Worm (Caenorhabditis elegans) whole organism, L1 larva: ENCODE data around the gene golg-2.

Experiments
- C16A3.4 ChIP-seq: fragments of 150-350 bp; optimal IDR thresholded peaks from 2 replicates; lab custom pipeline; 2014; ENCODE audit warnings: missing biosample characterization, missing genetic modification characterization
- C34B4.2 ChIP-seq: sonication (generic microtip); optimal IDR thresholded peaks from 2 replicates; lab custom pipeline; 2017; ENCODE audit warnings: mild to moderate bottlenecking, missing genetic modification characterization, missing compliant biosample characterization
- F16B12.6 ChIP-seq: fragments of 150-350 bp; optimal IDR thresholded peaks from 2 replicates; lab custom pipeline; 2014; ENCODE audit warnings: missing biosample characterization, missing genetic modification characterization
- blmp-1 ChIP-seq: fragments of 150-350 bp; optimal IDR thresholded peaks from 2 replicates; lab custom pipeline; 2014; ENCODE audit warnings: missing biosample characterization, missing genetic modification characterization
- ces-1 ChIP-seq: fragments of 150-350 bp; optimal IDR thresholded peaks from 2 replicates; lab custom pipeline; 2014; ENCODE audit warnings: missing biosample characterization, missing genetic modification reagents, missing genetic modification characterization
- dpl-1 ChIP-seq, 3 experiments: fragments of 150-350 bp in 2 of 3; sonication (generic microtip) in 1 of 3; optimal IDR thresholded peaks; 2 replicates each; lab custom pipeline; 2014 to 2017; ENCODE audit warnings: missing biosample characterization in 3 of 3, missing genetic modification characterization in 3 of 3, missing genetic modification reagents in 3 of 3
- dsc-1 ChIP-seq: sonication (generic microtip); optimal IDR thresholded peaks from 2 replicates; lab custom pipeline; 2016; ENCODE audit warnings: mild to moderate bottlenecking, missing genetic modification characterization, missing compliant biosample characterization
- efl-1 ChIP-seq, 4 experiments: fragments of 150-350 bp; optimal IDR thresholded peaks in 3 of 4; peaks in 1 of 4; 1 replicate in 1 of 4; 2 replicates in 3 of 4; lab custom pipeline; 2014; ENCODE audit warnings: missing biosample characterization in 2 of 4, missing genetic modification characterization in 2 of 4, missing genetic modification reagents in 2 of 4
- elt-2 ChIP-seq: sonication (generic microtip); optimal IDR thresholded peaks from 2 replicates; lab custom pipeline; 2016; ENCODE audit warnings: missing genetic modification characterization, mild to moderate bottlenecking, inconsistent platforms, missing compliant biosample characterization, missing genetic modification reagents
- elt-3 ChIP-seq, 6 experiments: fragments of 150-350 bp in 1 of 6; sonication (generic microtip); optimal IDR thresholded peaks; 2 replicates each; lab custom pipeline; 2017 to 2018; ENCODE audit warnings: missing biosample characterization in 6 of 6, missing genetic modification characterization in 6 of 6, inconsistent platforms in 1 of 6
- fkh-10 ChIP-seq: sonication (generic microtip); optimal IDR thresholded peaks from 2 replicates; lab custom pipeline; 2017; ENCODE audit warnings: missing biosample characterization, missing genetic modification reagents, missing genetic modification characterization
- fos-1 ChIP-seq: fragments of 150-350 bp; optimal IDR thresholded peaks from 2 replicates; lab custom pipeline; 2014; ENCODE audit warnings: missing biosample characterization, missing genetic modification characterization
- hlh-4 ChIP-seq: sonication (generic microtip); optimal IDR thresholded peaks from 2 replicates; lab custom pipeline; 2016; ENCODE audit warnings: mild to moderate bottlenecking, missing genetic modification characterization, missing compliant biosample characterization
- jun-1 ChIP-seq: fragments of 150-350 bp; optimal IDR thresholded peaks from 2 replicates; lab custom pipeline; 2014; ENCODE audit warnings: missing biosample characterization, missing genetic modification reagents, missing genetic modification characterization
- lin-35 ChIP-seq, 2 experiments: fragments of 150-350 bp; optimal IDR thresholded peaks; 2 replicates each; lab custom pipeline; 2014; ENCODE audit warnings: missing biosample characterization in 2 of 2, missing genetic modification characterization in 2 of 2, missing genetic modification reagents in 2 of 2
- lir-3 ChIP-seq: sonication (generic microtip); optimal IDR thresholded peaks from 2 replicates; lab custom pipeline; 2016; ENCODE audit warnings: mild to moderate bottlenecking, missing genetic modification characterization, moderate library complexity, missing compliant biosample characterization; ENCODE audit not compliant: poor library complexity
- lsy-2 ChIP-seq, 2 experiments: fragments of 150-350 bp; optimal IDR thresholded peaks; 2 replicates each; lab custom pipeline; 2014; ENCODE audit warnings: missing biosample characterization in 2 of 2, missing genetic modification characterization in 2 of 2
- mep-1 ChIP-seq: fragments of 150-350 bp; optimal IDR thresholded peaks from 2 replicates; lab custom pipeline; 2014; ENCODE audit warnings: missing biosample characterization, missing genetic modification characterization
- nhr-237 ChIP-seq: fragments of 150-350 bp; optimal IDR thresholded peaks from 2 replicates; lab custom pipeline; 2014; ENCODE audit warnings: missing biosample characterization, missing genetic modification characterization
- nhr-28 ChIP-seq: fragments of 150-350 bp; optimal IDR thresholded peaks from 2 replicates; lab custom pipeline; 2014; ENCODE audit warnings: missing biosample characterization, missing genetic modification characterization
- nhr-71 ChIP-seq: sonication (generic microtip); optimal IDR thresholded peaks from 2 replicates; lab custom pipeline; 2016; ENCODE audit warnings: mild to moderate bottlenecking, missing genetic modification characterization, moderate library complexity, missing compliant biosample characterization
- nhr-76 ChIP-seq: sonication (generic microtip); optimal IDR thresholded peaks from 2 replicates; lab custom pipeline; 2017; ENCODE audit warnings: missing biosample characterization, missing genetic modification characterization
- nhr-84 ChIP-seq: sonication (generic microtip); optimal IDR thresholded peaks from 2 replicates; lab custom pipeline; 2017; ENCODE audit warnings: missing biosample characterization, missing genetic modification characterization
- pax-3 ChIP-seq: fragments of 200-800 bp; sonication (Bioruptor generic); optimal IDR thresholded peaks from 2 replicates; lab custom pipeline; 2018; ENCODE audit warnings: mild to moderate bottlenecking, missing genetic modification characterization, moderate library complexity, missing compliant biosample characterization
- pqm-1 ChIP-seq: sonication (generic microtip); optimal IDR thresholded peaks from 3 replicates; lab custom pipeline; 2017; ENCODE audit warnings: missing biosample characterization, missing genetic modification characterization
- rnt-1 ChIP-seq: sonication (generic microtip); optimal IDR thresholded peaks from 2 replicates; lab custom pipeline; 2016; ENCODE audit warnings: mild to moderate bottlenecking, missing genetic modification characterization, moderate library complexity, missing compliant biosample characterization
- skn-1 ChIP-seq: fragments of 150-350 bp; optimal IDR thresholded peaks from 2 replicates; lab custom pipeline; 2014; ENCODE audit warnings: missing biosample characterization, missing genetic modification characterization
- snu-23 ChIP-seq: sonication (generic microtip); optimal IDR thresholded peaks from 2 replicates; lab custom pipeline; 2016; ENCODE audit warnings: missing genetic modification characterization, missing compliant biosample characterization
- swsn-7 ChIP-seq: sonication (generic microtip); optimal IDR thresholded peaks from 2 replicates; lab custom pipeline; 2016; ENCODE audit warnings: missing genetic modification characterization, missing compliant biosample characterization
- tlp-1 ChIP-seq: fragments of 150-350 bp; optimal IDR thresholded peaks from 2 replicates; lab custom pipeline; 2014; ENCODE audit warnings: missing biosample characterization, missing genetic modification characterization
- unc-98 ChIP-seq: fragments of 200-800 bp; sonication (Bioruptor generic); IDR thresholded peaks from 2 replicates; pipeline ENCODE4 v1.3.6; 2022; ENCODE audit warnings: missing genetic modification characterization, missing compliant biosample characterization
- ztf-4 ChIP-seq: fragments of 150-350 bp; optimal IDR thresholded peaks from 2 replicates; lab custom pipeline; 2014; ENCODE audit warnings: missing biosample characterization, missing genetic modification characterization

Gene golg-2

DNA sequence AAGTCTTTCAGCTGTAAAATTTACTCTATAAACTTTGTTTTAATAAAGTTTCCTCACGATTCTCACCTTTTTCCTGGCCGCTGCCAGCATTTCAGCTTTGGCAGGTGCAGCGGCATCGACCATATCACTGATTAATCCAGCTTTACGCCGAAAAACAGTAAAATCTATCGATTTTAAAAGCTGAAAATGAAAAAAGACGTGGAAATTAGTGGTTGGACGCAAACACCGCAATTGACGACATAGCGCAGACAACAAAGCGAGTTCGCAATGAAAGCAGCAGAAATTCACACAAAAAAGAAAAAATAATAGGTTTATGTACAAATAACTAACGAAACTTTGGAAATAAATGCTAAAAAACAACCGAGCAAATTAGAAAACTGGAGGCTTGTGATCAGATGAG lies at the start of gene golg-2:
golg-2 (minus strand) TSS at position 180 of the 400 bp plus-strand sequence.
- TF ChIP-seq efl-1 (optimal IDR thresholded peaks at IDR 0.05; lab: Kevin White, UChicago) (peak; percentile 10 to 33), efl-1 (GFP tag; optimal IDR thresholded peaks at IDR 0.05 in 1 of 2; lab: Kevin White, UChicago) (peak; percentile 38 to 84), F16B12.6 (tag; lab: Kevin White, UChicago) (peak; percentile 79), blmp-1 (tag; lab: Kevin White, UChicago) (peak; percentile 20), mep-1 (peak; percentile 29), lsy-2 (tag; optimal IDR thresholded peaks at IDR 0.05; lab: Kevin White, UChicago) (peak; percentile 6 to 31), unc-98 (GFP tag; lab: Robert Waterston, UW) (no peak), dpl-1 (GFP tag; optimal IDR thresholded peaks at IDR 0.05; lab: Kevin White, UChicago) (peak in 1 of 3 experiments; percentile 42), rnt-1 (tag; lab: Kevin White, UChicago) (no peak), lin-35 (GFP tag; optimal IDR thresholded peaks at IDR 0.05; lab: Kevin White, UChicago) (peak in 1 of 2 experiments; percentile 55), fos-1 (no peak)

DNA sequence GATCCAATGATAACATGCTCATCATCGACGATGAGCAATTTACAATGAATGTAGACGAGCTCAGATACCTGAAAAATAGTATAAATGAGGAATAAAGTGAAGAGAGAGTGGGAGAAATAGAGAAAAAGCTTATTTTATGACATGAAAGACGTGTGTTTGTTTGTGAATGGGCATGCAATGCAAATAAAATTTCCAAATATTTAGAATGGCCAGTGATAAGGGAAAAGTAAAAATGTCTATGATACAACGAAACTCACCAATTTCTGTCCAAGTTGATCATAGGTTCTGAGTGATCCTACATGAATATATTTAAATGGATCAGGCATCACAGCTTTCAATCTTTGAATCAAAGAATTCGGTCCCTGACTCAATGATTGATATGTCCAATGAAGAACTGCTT lies 46.3 kb upstream of the golg-2 start:
- TF ChIP-seq elt-2 (tag; lab: Kevin White, UChicago) (peak; percentile 91), tlp-1 (tag; lab: Kevin White, UChicago) (no peak), nhr-76 (tag; lab: Kevin White, UChicago) (no peak)

DNA sequence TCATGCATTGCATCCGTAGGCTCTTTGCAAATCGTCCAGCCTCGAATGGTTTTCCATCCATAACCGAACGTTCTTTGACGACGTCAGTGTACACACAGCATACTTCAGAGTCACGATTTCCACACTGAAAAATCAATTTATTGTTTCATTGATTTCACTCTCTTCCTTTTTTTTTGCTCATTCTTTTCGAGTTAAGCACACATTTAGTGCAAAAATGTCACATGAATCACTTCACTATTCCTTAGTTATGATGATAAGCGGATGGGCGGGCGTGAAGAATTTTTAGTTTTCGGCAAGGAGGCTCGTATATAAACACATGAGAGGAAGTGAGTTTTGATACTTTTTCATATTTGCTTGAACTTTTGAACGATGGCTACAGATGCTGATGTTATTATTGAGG lies 45.6 kb upstream of the golg-2 start, which contains the start of gene txt-9:
txt-9 (plus strand) TSS at position 336 of the 400 bp plus-strand sequence.
- TF ChIP-seq lin-35 (GFP tag; optimal IDR thresholded peaks at IDR 0.05; lab: Kevin White, UChicago) (peak in 1 of 2 experiments; percentile 13), pqm-1 (tag; lab: Kevin White, UChicago) (no peak), pax-3 (no peak), nhr-71 (tag; lab: Kevin White, UChicago) (no peak), snu-23 (GFP tag; lab: Kevin White, UChicago) (no peak), nhr-84 (tag; lab: Kevin White, UChicago) (no peak), ztf-4 (tag; lab: Kevin White, UChicago) (no peak), elt-2 (tag; lab: Kevin White, UChicago) (peak; percentile 62)

DNA sequence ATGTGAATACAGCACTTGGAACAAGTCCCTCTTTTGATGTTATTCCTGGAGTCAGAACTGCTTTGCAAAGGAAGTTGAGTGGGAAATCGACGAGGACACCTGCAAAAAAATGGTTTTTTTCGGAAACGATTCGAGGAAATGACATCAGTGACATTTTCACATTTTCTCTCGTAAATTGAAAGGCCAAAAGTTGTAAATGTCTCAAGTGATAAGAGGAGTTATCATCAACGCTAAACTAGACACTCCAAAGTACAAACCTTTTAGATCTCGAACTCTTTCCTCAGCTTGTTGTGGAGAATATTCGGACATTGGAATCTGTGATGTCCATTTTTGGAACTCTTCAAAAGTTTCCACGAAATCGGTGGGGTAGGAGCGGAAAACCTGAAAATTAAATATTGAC lies 44.3 kb upstream of the golg-2 start:
- no peak for TF ChIP-seq C16A3.4 (tag; lab: Kevin White, UChicago)
- TF ChIP-seq swsn-7 (tag; lab: Kevin White, UChicago), result no peak
- no peak for TF ChIP-seq efl-1 (optimal IDR thresholded peaks at IDR 0.05; lab: Kevin White, UChicago)
- TF ChIP-seq efl-1 (GFP tag; optimal IDR thresholded peaks at IDR 0.05 in 1 of 2; lab: Kevin White, UChicago), result peak in 1 of 2 experiments; percentile 24
- TF ChIP-seq elt-2 (tag; lab: Kevin White, UChicago), result peak; percentile 52
- no peak for TF ChIP-seq mep-1
- TF ChIP-seq fkh-10 (GFP tag; lab: Kevin White, UChicago), result no peak
- no peak for TF ChIP-seq dsc-1
- no peak for TF ChIP-seq nhr-237 (tag; lab: Kevin White, UChicago)
- TF ChIP-seq nhr-28 (tag; lab: Kevin White, UChicago), result no peak
- no peak for TF ChIP-seq C34B4.2 (tag; lab: Kevin White, UChicago)
- no peak for TF ChIP-seq jun-1 (tag; lab: Kevin White, UChicago)
- no peak for TF ChIP-seq tlp-1 (tag; lab: Kevin White, UChicago)
- TF ChIP-seq, all 84 proteins: peak for 2

DNA sequence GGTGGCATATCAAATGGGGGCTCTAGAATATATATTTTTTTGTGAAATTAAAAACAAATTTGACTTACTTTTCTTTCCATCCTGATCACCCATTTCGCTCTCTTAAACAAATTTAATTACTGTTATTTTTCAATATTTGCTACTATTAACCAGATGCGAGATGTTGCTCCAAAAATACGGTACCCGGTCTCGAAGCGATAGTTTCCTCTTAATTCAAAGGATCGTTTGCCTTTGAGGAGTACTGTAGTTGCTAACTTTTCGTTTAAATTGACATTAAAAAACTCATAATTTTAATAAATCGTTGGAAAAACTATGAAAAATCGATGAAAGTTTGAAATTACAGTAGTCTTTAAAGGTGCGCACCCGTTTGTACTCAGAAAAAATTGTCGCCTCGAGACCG lies 43.5 kb upstream of the golg-2 start, which contains the start of gene C04G6.4:
C04G6.4 (minus strand) TSS at position 101 of the 400 bp plus-strand sequence.
- TF ChIP-seq lir-3 (no peak), ces-1 (GFP tag; lab: Kevin White, UChicago) (no peak), skn-1 (tag; lab: Kevin White, UChicago) (no peak), hlh-4 (tag; lab: Kevin White, UChicago) (no peak), elt-3 (tag; optimal IDR thresholded peaks at IDR 0.05; lab: Kevin White, UChicago) (no peak), rnt-1 (tag; lab: Kevin White, UChicago) (no peak)
- TF ChIP-seq, all 84 proteins: peak for 0
